Worm (Caenorhabditis elegans): ENCODE data around the gene T25B9.5.

- TF ChIP-seq hmg-4 (GFP tag; optimal IDR thresholded peaks at IDR 0.05) = no peak
- no peak for TF ChIP-seq tbx-37 (GFP tag; conservative IDR thresholded peaks at IDR 0.05)
- no peak for TF ChIP-seq ama-1 (optimal IDR thresholded peaks at IDR 0.05)
Measured at ce11 chrIV:10766071-10766470, 11.5 kb upstream of the T25B9.5 start.

Measured in whole organism, early embryonic.